Worm (Caenorhabditis elegans) whole organism, dauer: ENCODE data around the gene smc-5.

ENCODE experiments used
- unc-62 ChIP-seq: sonication (generic microtip); optimal IDR thresholded peaks from 2 replicates; lab custom pipeline; 2017; ENCODE audit warnings: missing biosample characterization, missing genetic modification reagents, missing genetic modification characterization

The smc-5 gene

DNA sequence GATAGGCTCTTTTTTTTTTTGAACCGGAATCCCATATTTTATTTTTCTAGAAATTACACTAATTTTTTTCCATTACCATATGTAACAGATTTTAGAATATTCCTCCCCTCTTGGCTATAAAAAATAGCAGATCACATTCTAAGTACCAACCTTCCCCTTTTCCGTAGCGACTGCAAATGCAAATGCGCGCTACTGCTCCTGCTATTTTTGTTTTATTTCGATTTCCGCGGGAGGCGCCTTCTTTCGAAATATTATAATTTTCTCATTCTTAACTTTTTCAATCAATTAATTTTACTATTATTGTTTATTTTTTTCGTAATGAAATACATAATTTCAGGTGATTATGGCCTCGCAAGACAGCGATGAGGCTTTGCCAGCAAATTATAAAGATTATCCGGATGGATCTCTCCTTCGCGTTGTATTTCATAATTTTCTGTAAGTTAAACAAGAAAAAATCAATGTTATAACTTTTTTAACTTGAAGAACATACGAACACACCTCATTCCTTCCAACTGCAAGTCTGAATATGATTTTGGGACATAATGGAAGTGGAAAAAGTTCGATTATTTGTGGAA, at the start of gene smc-5:
Gene smc-5, plus strand, starts transcription at position 332 of the 575 bp plus-strand sequence.
- TF ChIP-seq unc-62: no peak

DNA sequence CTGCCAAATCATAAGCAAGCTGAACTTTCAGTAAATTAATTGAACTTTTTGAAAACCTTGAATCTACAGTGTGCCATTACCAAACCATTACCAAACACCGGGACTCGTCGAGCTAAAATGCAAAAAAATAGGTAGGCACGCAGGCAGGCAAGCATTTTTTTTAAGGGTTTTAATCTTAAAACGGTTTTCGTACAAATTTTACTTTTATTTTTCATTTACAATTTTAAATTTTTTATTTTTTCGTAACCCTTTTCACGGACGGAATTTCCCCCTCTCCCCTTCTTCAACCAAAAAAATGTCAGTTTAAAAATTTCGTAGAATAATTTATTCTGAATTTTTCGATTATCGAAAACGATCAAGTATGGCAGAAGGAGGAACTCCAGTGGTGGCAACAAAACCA, 47.5 kb upstream of the smc-5 start, which contains the start of gene F59A6.2:
Gene F59A6.2, plus strand, starts transcription at position 301 of the 400 bp plus-strand sequence.
- no peak for TF ChIP-seq unc-62

DNA sequence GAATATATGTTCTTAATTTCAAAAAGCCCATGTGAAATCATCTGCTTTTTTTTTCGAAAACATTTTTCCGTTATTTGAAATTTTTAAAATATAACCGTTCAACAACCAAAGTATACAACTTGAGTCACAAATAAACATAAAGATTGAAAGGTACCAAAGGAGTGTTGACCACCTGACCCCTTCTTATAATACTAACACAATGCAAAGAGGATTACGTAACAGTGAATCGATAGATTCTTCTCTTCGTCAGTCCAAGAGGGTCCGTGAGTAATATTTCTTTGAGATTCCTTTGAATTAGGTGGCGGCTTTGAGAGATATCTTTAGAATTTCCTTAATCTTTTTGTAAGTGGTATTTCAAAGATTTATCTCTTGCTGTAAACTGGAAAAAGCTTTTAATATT, 45.8 kb upstream of the smc-5 start:
- no peak for TF ChIP-seq unc-62

DNA sequence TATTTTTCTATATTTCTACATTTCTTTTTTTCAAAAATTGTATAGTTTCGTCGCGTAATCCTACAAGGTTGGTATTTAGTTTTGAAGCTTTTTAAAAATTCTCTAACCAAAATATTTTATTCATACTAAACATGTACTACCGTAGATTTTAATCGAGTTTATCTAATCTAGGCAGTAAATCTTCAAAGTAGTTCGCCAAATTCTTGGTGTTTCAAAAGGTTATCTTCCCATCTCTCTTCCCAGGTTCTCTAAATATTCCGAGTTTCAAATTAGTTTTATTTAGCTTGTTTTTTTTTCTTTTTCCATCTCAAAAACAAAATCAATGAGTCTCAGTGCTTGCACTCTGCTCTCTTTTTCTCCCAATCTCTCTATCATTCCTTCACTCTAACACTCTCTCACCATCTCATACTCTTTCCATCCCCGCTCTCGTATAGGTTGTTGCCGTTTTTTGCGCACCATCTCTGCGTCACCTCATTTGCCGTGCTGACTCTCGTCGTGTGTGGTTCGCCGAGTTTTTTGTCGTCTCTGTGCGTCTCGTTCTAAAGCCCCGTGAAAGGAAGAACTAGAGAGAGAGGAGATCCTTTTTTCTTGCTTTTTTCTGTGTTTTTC, 44.8 kb upstream of the smc-5 start:
- no peak for TF ChIP-seq unc-62

DNA sequence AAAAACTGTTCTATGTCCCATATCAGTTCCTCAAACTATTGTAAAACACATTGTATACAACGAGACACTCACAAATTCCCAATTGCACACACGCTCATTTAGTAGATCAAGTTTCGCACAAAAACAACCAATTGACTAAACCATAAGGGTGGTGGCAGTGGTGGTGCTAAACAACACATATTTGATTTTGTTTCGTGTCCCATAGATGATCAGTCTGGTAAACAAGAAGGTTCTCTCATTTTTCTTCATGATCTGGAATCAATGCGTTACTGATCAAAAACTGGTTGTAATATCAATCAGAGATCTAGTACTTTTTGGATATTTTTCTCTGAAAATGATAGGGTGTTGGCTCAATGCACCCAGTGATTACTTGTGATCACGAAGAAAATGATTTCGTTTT, 43.3 kb upstream of the smc-5 start:
- no peak for TF ChIP-seq unc-62

DNA sequence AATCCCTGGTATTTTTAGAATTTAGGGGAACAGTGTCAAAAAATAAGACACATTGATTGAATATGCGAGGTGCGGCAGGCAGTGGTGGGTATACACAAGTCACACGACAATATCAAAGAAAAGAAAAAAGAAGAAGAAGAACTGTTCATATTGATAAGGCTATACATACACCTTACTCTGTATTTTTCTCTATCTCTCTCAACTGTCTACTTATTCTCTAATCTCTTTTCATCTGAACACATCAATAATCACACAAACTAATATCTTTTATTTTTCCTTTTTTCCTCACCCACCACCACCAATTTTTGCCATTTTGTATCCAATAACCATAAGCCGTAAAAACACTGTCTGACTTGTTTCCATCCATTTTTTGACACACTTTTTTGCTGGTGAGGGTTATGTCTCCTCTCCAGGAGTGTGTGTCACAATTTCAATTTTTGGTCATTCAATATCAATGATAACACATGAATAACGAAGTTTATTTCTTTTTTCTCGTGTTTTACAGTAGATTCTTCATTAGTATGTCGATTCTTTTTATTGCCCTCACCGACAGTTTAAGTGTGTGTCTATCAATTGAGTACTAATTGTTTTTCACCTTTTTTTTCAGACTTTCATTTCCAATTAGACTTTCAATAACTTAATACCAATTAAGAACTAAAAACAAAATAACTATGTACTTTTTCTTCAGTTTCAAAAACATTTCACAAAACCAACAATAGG, 42.4 kb upstream of the smc-5 start:
- no peak for TF ChIP-seq unc-62

DNA sequence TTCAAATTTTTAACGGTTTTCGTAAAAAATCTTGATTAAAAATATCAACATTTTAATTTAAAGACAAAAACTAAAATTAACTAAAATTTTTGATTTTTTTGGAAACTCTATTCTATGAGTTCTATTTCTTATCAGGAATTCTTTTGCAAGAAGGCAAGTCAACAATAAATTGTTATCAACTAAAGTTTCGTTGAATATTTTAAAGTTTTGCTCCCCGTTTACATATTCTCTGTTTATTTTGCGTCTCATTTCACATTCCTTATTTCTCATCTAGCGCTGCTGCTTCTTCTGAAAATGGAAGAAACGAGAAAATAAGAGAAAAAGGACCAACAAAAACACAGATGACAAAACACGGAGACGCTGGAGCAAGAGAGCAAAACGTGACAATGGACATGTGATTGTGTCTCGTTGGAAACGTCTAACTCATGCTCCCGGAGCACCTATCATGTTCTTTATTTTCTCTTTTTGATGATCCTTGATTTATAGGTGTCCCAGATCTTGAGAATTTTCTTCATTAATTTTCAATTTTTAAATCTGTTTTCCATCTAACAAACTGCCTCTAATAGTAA, 41.3 kb upstream of the smc-5 start:
- TF ChIP-seq unc-62: no peak

DNA sequence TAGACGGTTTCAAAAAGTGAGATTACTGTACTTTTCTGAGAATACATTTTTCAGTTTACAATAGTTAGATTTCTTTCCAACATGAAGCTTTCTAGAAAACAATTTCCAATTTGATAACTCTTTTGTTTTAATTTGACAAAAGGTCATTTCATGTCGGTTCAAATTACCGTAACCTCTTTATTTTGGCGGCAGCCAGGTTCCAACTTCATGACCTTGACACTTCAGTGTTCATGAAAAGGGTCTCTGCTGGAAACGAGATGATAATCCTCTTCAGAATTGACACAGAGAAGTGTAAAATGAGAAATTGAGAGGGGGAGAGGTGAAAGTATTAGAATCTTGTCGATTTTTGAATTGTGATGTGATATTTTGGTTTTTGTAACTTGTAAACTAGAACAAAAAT, 40.4 kb upstream of the smc-5 start:
- no peak for TF ChIP-seq unc-62

DNA sequence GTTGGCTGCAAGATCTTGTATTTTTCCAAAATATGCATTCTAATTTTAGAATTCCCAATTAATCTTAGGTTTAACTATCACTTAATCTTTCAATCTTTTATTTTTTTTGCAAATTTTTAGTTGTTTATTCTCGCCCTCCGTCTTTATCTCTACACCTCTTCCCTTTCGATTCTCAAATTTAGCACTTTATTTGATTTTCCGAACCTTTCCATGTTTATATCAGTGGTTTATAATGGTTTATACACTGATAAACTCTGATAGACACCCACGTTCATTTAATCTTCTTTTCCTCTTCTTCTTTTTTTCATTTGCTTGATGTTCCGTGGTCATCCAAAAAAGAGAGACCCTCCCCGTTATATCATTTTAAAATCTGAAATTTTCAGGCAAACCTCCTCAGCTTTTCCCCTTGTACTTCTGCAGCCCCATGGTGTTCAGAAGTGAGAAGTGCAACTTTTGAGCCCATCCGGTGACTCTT, 39.5 kb upstream of the smc-5 start, which contains the start of the genes nsy-1 and F59A6.13:
Gene nsy-1, plus strand, starts transcription at position 377 of the 475 bp plus-strand sequence.
Gene F59A6.13, plus strand, starts transcription at position 425 of the 475 bp plus-strand sequence.
- no peak for TF ChIP-seq unc-62

DNA sequence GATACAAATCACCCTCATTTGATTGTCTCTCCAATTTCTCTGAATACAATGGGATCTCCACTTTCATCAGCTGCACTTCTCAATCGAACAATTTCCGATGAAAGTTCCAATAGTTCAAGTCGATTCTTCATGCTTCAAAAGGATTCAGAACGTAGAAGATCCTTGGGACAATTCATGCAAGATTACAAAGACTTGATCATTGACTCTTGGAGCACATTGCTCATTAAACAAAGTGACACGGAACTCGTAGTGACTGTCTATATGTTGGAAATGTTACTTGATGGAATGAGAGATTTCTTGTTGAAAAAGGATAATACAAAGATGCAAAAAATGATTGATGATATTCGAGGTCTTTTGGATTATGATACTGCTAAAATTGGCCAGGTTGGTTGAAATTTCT, 34.0 kb upstream of the smc-5 start:
- TF ChIP-seq unc-62: no peak

DNA sequence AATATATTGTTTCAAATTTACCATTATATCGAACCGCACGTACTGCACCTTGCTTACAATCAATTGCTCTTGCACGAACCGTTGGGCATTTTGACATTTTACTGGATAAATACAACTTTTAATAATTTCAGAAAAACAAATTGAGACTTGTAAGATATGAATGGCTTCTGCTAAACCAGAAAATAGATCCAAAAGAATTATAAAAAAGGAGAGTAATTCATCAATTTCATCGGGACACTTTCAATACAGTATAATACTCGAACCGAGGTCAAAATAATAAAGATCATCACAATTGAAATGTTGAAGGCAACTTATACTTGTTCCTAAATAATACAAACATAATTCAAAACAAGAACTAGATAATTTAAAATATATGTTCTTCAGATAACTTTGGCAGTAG, 30.3 kb upstream of the smc-5 start, which contains the start of gene wdr-83:
Gene wdr-83, minus strand, starts transcription at position 101 of the 400 bp plus-strand sequence.
- no peak for TF ChIP-seq unc-62

DNA sequence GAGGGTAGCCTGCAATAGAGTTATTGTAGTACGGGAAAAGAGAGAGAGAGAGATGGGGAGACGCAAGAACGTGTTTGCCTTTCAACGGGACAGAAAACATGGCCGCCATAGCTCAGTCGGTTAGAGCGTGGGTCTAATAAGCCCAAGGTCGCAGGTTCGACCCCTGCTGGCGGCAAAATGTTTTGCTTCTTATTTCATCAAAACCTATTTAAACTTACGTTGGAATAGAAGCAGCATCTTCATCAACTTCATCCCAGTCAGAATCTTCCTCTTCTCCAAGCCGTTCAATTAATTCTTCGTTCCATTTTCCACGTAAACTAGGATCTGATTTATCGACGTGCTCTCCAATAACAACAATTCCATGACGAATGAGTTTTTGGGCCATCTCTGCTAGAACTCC, 29.3 kb upstream of the smc-5 start:
- TF ChIP-seq unc-62: no peak

DNA sequence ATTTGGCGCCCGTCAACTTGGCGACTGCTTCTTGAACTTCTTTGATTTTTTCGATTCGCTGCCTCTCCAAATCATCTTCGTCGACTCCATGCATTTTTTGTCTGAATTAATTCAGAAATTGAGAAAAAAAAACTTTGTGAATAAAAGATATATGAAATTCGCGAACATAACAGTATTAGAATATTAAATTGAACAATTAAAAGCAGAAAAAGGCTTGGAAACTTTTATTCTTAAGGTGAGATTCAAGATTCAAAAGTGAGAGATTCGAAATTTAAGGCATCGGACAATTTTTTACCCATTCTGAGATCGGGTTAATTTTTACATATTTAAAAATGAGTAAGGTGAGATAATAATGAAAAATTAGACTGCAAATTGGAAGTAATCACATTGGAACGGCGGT, 28.0 kb upstream of the smc-5 start, which contains the start of gene F33G12.3:
Gene F33G12.3, minus strand, starts transcription at position 101 of the 400 bp plus-strand sequence.
- TF ChIP-seq unc-62: no peak

DNA sequence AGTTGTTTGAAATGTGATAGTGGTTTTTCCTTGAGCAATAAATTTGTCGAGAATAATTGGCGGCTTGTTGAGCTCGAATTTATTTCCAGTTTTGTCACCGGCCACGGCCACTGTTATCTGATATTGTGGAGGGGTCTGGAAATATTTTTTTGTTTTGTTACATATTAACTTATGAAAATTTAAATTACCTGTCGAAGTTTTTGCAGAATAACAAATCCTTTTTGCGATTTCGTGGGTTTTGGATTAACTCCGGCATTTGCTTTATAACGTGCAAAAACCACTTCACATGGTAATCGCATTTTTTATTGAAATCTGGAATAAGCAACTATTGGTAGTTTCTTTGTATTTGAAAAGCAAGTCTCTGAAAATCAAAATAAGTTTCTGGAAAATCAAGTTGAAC, 25.8 kb upstream of the smc-5 start, which contains the start of gene lrr-1:
Gene lrr-1, minus strand, starts transcription at position 312 of the 400 bp plus-strand sequence.
- no peak for TF ChIP-seq unc-62

DNA sequence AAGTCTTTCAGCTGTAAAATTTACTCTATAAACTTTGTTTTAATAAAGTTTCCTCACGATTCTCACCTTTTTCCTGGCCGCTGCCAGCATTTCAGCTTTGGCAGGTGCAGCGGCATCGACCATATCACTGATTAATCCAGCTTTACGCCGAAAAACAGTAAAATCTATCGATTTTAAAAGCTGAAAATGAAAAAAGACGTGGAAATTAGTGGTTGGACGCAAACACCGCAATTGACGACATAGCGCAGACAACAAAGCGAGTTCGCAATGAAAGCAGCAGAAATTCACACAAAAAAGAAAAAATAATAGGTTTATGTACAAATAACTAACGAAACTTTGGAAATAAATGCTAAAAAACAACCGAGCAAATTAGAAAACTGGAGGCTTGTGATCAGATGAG, 22.0 kb upstream of the smc-5 start, which contains the start of gene golg-2:
Gene golg-2, minus strand, starts transcription at position 180 of the 400 bp plus-strand sequence.
- no peak for TF ChIP-seq unc-62

DNA sequence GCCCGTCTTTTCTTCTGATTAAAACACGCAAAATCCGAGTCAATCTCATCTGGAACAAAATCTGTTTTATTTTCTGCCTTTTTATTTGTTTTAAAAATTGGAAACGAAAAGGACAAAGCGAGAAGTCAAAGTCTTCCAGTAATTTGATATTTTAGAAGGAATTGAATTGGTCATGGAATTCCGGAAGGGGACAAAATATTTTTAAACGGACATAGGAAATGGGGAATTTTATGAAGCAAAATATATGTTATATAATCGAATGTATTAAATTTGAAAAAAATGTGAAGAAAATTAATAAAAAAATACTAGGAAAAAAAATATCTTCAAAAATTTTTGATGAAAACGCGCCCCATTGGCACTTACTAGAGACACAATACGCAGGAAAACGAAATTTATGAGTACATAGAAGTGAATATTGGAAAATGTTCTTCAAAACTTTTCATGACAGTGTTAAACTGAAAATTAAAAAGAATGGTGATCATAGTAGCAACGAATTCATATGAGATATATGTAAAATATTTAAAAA, 21.2 kb upstream of the smc-5 start, which contains the start of gene F33G12.7:
Gene F33G12.7, minus strand, starts transcription at position 51 of the 526 bp plus-strand sequence.
- TF ChIP-seq unc-62: no peak
